Worm (Caenorhabditis elegans): ENCODE results near the gene tpk-1.

DNA sequence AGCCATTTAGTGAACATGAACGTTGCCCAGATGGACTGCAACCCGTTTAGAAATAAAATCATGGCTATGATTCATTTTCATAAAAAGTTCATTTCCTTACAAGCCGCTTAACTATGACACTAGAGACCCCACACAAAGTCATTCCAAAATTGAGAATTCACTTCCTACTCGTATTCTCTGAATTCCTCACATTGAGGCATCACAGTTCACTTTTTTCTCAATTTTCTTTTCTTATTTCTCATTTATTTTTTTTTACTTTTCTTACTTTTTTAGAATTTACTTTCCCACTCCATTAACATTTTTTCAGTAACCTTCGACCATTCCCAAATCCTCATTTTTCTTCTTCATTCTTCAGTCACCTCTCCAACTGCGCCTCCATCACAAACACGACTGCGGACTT lies 32.4 kb downstream of the tpk-1 start, which contains the start of gene dhrr-1:
- TF ChIP-seq dpl-1 (GFP tag; optimal IDR thresholded peaks at IDR 0.05) (no peak), nhr-76 (tag; optimal IDR thresholded peaks at IDR 0.05) (no peak), lin-13 (GFP tag; optimal IDR thresholded peaks at IDR 0.05) (no peak), tra-1 (GFP tag; IDR thresholded peaks at IDR 0.05) (no peak), nhr-11 (tag; optimal IDR thresholded peaks at IDR 0.05) (no peak), pha-4 (GFP tag; IDR thresholded peaks at IDR 0.05) (no peak), pha-4 (tag; optimal IDR thresholded peaks at IDR 0.05) (no peak), fos-1 (tag; optimal IDR thresholded peaks at IDR 0.05) (no peak), ceh-62 (tag; optimal IDR thresholded peaks at IDR 0.05) (no peak), snpc-1.2 (GFP tag; IDR thresholded peaks at IDR 0.05) (no peak)
